Worm (Caenorhabditis elegans) whole organism, L1 larva: Measurements from ENCODE around the gene clec-76.

Source experiments
- dsc-1 ChIP-seq: sonication (generic microtip); optimal IDR thresholded peaks from 2 replicates; lab custom pipeline; 2016; ENCODE audit warnings: mild to moderate bottlenecking, missing genetic modification characterization, missing compliant biosample characterization
- nhr-12 ChIP-seq: sonication (generic microtip); optimal IDR thresholded peaks from 2 replicates; lab custom pipeline; 2017; ENCODE audit warnings: missing biosample characterization, missing genetic modification characterization
- nhr-90 ChIP-seq: sonication (generic microtip); optimal IDR thresholded peaks from 2 replicates; lab custom pipeline; 2016; ENCODE audit warnings: mild to moderate bottlenecking, missing genetic modification characterization, missing compliant biosample characterization; ENCODE audit not compliant: poor library complexity

DNA sequence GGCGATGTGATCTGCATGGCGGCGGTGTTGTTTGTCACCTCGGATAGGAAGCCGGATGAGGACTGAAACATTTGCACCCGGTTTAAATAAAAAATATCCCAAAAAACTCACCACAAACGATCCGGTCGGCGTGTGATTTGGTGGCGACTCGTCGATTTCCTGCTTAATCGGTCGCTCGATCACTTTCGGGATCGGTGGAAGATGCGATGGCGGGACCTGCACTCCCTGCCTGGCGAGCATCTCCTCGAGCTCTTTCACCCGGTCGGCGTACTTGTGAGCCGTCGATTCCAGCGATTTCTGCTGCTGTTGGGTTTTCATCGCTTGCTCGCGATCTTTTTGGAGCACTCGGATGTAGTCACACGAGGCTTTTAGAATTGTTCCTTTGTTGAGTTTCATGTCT, 51.7 kb downstream of the clec-76 start:
- TF ChIP-seq dsc-1 (tag; lab: Kevin White, UChicago) = no peak
- no peak for TF ChIP-seq nhr-90 (tag; lab: Kevin White, UChicago)
- no peak for TF ChIP-seq nhr-12 (tag; lab: Kevin White, UChicago)
